Worm (Caenorhabditis elegans) whole organism, L1 larva: ENCODE measurements around the gene clec-257.
A peak's percentile ranks its signal among the peaks of the same experiment; 100 is the strongest.

ENCODE experiments used
- C16A3.4 ChIP-seq: fragments of 150-350 bp; optimal IDR thresholded peaks from 2 replicates; lab custom pipeline; 2014; ENCODE audit warnings: missing biosample characterization, missing genetic modification characterization
- F16B12.6 ChIP-seq: fragments of 150-350 bp; optimal IDR thresholded peaks from 2 replicates; lab custom pipeline; 2014; ENCODE audit warnings: missing biosample characterization, missing genetic modification characterization
- aha-1 ChIP-seq: fragments of 150-350 bp; optimal IDR thresholded peaks from 2 replicates; lab custom pipeline; 2014; ENCODE audit warnings: missing biosample characterization, missing genetic modification characterization
- blmp-1 ChIP-seq: fragments of 150-350 bp; optimal IDR thresholded peaks from 2 replicates; lab custom pipeline; 2014; ENCODE audit warnings: missing biosample characterization, missing genetic modification characterization
- ceh-63 ChIP-seq: fragments of 200-800 bp; sonication (Bioruptor generic); optimal IDR thresholded peaks from 2 replicates; lab custom pipeline; 2018; ENCODE audit warnings: mild to moderate bottlenecking, missing genetic modification characterization, missing compliant biosample characterization
- ceh-8 ChIP-seq: fragments of 200-800 bp; sonication (Bioruptor generic); optimal IDR thresholded peaks from 2 replicates; lab custom pipeline; 2018; ENCODE audit warnings: mild to moderate bottlenecking, missing genetic modification characterization, moderate library complexity, missing compliant biosample characterization
- ceh-82 ChIP-seq, 3 experiments: fragments of 150-350 bp in 1 of 3; sonication (generic microtip) in 2 of 3; optimal IDR thresholded peaks; 2 replicates each; lab custom pipeline; 2014 to 2017; ENCODE audit warnings: missing biosample characterization in 3 of 3, missing genetic modification characterization in 3 of 3
- ceh-90 ChIP-seq: sonication (generic microtip); optimal IDR thresholded peaks from 2 replicates; lab custom pipeline; 2016; ENCODE audit warnings: missing genetic modification characterization, missing compliant biosample characterization
- dpl-1 ChIP-seq, 3 experiments: fragments of 150-350 bp in 2 of 3; sonication (generic microtip) in 1 of 3; optimal IDR thresholded peaks; 2 replicates each; lab custom pipeline; 2014 to 2017; ENCODE audit warnings: missing biosample characterization in 3 of 3, missing genetic modification characterization in 3 of 3, missing genetic modification reagents in 3 of 3
- dsc-1 ChIP-seq: sonication (generic microtip); optimal IDR thresholded peaks from 2 replicates; lab custom pipeline; 2016; ENCODE audit warnings: mild to moderate bottlenecking, missing genetic modification characterization, missing compliant biosample characterization
- efl-1 ChIP-seq, 4 experiments: fragments of 150-350 bp; optimal IDR thresholded peaks in 3 of 4; peaks in 1 of 4; 1 replicate in 1 of 4; 2 replicates in 3 of 4; lab custom pipeline; 2014; ENCODE audit warnings: missing biosample characterization in 2 of 4, missing genetic modification characterization in 2 of 4, missing genetic modification reagents in 2 of 4
- efl-3 ChIP-seq: fragments of 200-800 bp; sonication (Bioruptor generic); optimal IDR thresholded peaks from 2 replicates; lab custom pipeline; 2018; ENCODE audit warnings: mild to moderate bottlenecking, missing genetic modification characterization, missing compliant biosample characterization
- egl-13 ChIP-seq: sonication (generic microtip); optimal IDR thresholded peaks from 2 replicates; lab custom pipeline; 2016; ENCODE audit warnings: missing genotype, missing genetic modification reagents, missing genetic modification characterization, missing compliant biosample characterization
- elt-2 ChIP-seq: sonication (generic microtip); optimal IDR thresholded peaks from 2 replicates; lab custom pipeline; 2016; ENCODE audit warnings: missing genetic modification characterization, mild to moderate bottlenecking, inconsistent platforms, missing compliant biosample characterization, missing genetic modification reagents
- fkh-8 ChIP-seq: sonication (generic microtip); optimal IDR thresholded peaks from 2 replicates; lab custom pipeline; 2016; ENCODE audit warnings: mild to moderate bottlenecking, missing genetic modification characterization, missing compliant biosample characterization
- fos-1 ChIP-seq: fragments of 150-350 bp; optimal IDR thresholded peaks from 2 replicates; lab custom pipeline; 2014; ENCODE audit warnings: missing biosample characterization, missing genetic modification characterization
- isw-1 ChIP-seq: fragments of 200-800 bp; sonication (Bioruptor generic); IDR thresholded peaks from 2 replicates; pipeline ENCODE4 v1.3.6; 2022; ENCODE audit warnings: missing genetic modification characterization, missing compliant biosample characterization
- lin-14 ChIP-seq: fragments of 200-800 bp; sonication (Bioruptor generic); optimal IDR thresholded peaks from 2 replicates; lab custom pipeline; 2018; ENCODE audit warnings: mild to moderate bottlenecking, missing genetic modification characterization, moderate library complexity, missing compliant biosample characterization
- lin-15B ChIP-seq: fragments of 150-350 bp; sonication (generic microtip); optimal IDR thresholded peaks from 3 replicates; lab custom pipeline; 2014; ENCODE audit warnings: missing biosample characterization, missing genetic modification characterization
- lin-39 ChIP-seq: fragments of 150-350 bp; optimal IDR thresholded peaks from 2 replicates; lab custom pipeline; 2014; ENCODE audit warnings: missing biosample characterization, missing genetic modification reagents, missing genetic modification characterization
- mab-9 ChIP-seq: fragments of 200-800 bp; sonication (Bioruptor generic); IDR thresholded peaks from 2 replicates; pipeline ENCODE4 v1.3.6; 2022; ENCODE audit warnings: missing genetic modification reagents, missing genetic modification characterization, missing compliant biosample characterization
- mdl-1 ChIP-seq, 2 experiments: fragments of 150-350 bp; optimal IDR thresholded peaks; 2 replicates each; lab custom pipeline; 2014 to 2017; ENCODE audit warnings: missing biosample characterization in 2 of 2, missing genetic modification characterization in 2 of 2, inconsistent platforms in 1 of 2
- mep-1 ChIP-seq: fragments of 150-350 bp; optimal IDR thresholded peaks from 2 replicates; lab custom pipeline; 2014; ENCODE audit warnings: missing biosample characterization, missing genetic modification characterization
- nhr-19 ChIP-seq: fragments of 200-800 bp; sonication (Bioruptor generic); conservative IDR thresholded peaks from 2 replicates; pipeline ENCODE4 v1.3.6; 2022; ENCODE audit warnings: missing genetic modification characterization, missing compliant biosample characterization
- nhr-20 ChIP-seq: sonication (generic microtip); optimal IDR thresholded peaks from 2 replicates; lab custom pipeline; 2016; ENCODE audit warnings: mild to moderate bottlenecking, missing genetic modification characterization, missing compliant biosample characterization
- nhr-28 ChIP-seq: fragments of 150-350 bp; optimal IDR thresholded peaks from 2 replicates; lab custom pipeline; 2014; ENCODE audit warnings: missing biosample characterization, missing genetic modification characterization
- nhr-47 ChIP-seq: sonication (generic microtip); optimal IDR thresholded peaks from 2 replicates; lab custom pipeline; 2016; ENCODE audit warnings: mild to moderate bottlenecking, missing genetic modification characterization, moderate library complexity, missing compliant biosample characterization
- nhr-76 ChIP-seq: sonication (generic microtip); optimal IDR thresholded peaks from 2 replicates; lab custom pipeline; 2017; ENCODE audit warnings: missing biosample characterization, missing genetic modification characterization
- nhr-90 ChIP-seq: sonication (generic microtip); optimal IDR thresholded peaks from 2 replicates; lab custom pipeline; 2016; ENCODE audit warnings: mild to moderate bottlenecking, missing genetic modification characterization, missing compliant biosample characterization; ENCODE audit not compliant: poor library complexity
- pax-3 ChIP-seq: fragments of 200-800 bp; sonication (Bioruptor generic); optimal IDR thresholded peaks from 2 replicates; lab custom pipeline; 2018; ENCODE audit warnings: mild to moderate bottlenecking, missing genetic modification characterization, moderate library complexity, missing compliant biosample characterization
- snpc-4 ChIP-seq: fragments of 150-350 bp; optimal IDR thresholded peaks from 2 replicates; lab custom pipeline; 2014; ENCODE audit warnings: missing biosample characterization, missing genetic modification characterization
- sox-4 ChIP-seq: sonication (generic microtip); optimal IDR thresholded peaks from 2 replicates; lab custom pipeline; 2016; ENCODE audit warnings: missing genetic modification characterization, missing compliant biosample characterization
- swsn-7 ChIP-seq: sonication (generic microtip); optimal IDR thresholded peaks from 2 replicates; lab custom pipeline; 2016; ENCODE audit warnings: missing genetic modification characterization, missing compliant biosample characterization
- unc-130 ChIP-seq: fragments of 150-350 bp; optimal IDR thresholded peaks from 2 replicates; lab custom pipeline; 2017; ENCODE audit warnings: missing biosample characterization, missing genetic modification characterization, inconsistent platforms
- unc-62 ChIP-seq: fragments of 150-350 bp; optimal IDR thresholded peaks from 2 replicates; lab custom pipeline; 2014; ENCODE audit warnings: missing biosample characterization, missing genetic modification reagents, missing genetic modification characterization
- vab-15 ChIP-seq: sonication (generic microtip); optimal IDR thresholded peaks from 2 replicates; lab custom pipeline; 2017; ENCODE audit warnings: missing genotype, mild to moderate bottlenecking, missing genetic modification characterization, missing compliant biosample characterization
- zag-1 ChIP-seq: fragments of 150-350 bp; optimal IDR thresholded peaks from 2 replicates; lab custom pipeline; 2014; ENCODE audit warnings: missing biosample characterization, missing genetic modification characterization
- zip-4 ChIP-seq: fragments of 200-800 bp; sonication (Bioruptor generic); optimal IDR thresholded peaks from 2 replicates; lab custom pipeline; 2018; ENCODE audit warnings: mild to moderate bottlenecking, missing genetic modification characterization, moderate library complexity, missing compliant biosample characterization

The clec-257 gene

ce11 chrV:18783474-18783873 lies 10.6 kb downstream of the clec-257 start, which contains the start of gene Y17D7B.10 (continued):
- TF ChIP-seq mdl-1 (tag; optimal IDR thresholded peaks at IDR 0.05; lab: Kevin White, UChicago) (no peak), nhr-90 (no peak), lin-39 (tag; lab: Kevin White, UChicago) (no peak), nhr-20 (tag; lab: Kevin White, UChicago) (no peak), vab-15 (tag; lab: Kevin White, UChicago) (no peak), egl-13 (tag; lab: Kevin White, UChicago) (no peak), nhr-28 (tag; lab: Kevin White, UChicago) (no peak), ceh-63 (no peak), F16B12.6 (tag; lab: Kevin White, UChicago) (no peak), mab-9 (GFP tag; lab: Robert Waterston, UW) (no peak), ceh-90 (tag; lab: Kevin White, UChicago) (no peak), dsc-1 (peak; percentile 25), dpl-1 (GFP tag; optimal IDR thresholded peaks at IDR 0.05; lab: Kevin White, UChicago) (no peak), lin-15B (no peak), efl-1 (optimal IDR thresholded peaks at IDR 0.05; lab: Kevin White, UChicago) (no peak), efl-1 (GFP tag; optimal IDR thresholded peaks at IDR 0.05 in 1 of 2; lab: Kevin White, UChicago) (peak in 1 of 2 experiments; percentile 89), nhr-19 (no peak), isw-1 (GFP tag; lab: Robert Waterston, UW) (no peak), swsn-7 (tag; lab: Kevin White, UChicago) (no peak), nhr-47 (peak; percentile 35), aha-1 (tag; lab: Kevin White, UChicago) (no peak), blmp-1 (tag; lab: Kevin White, UChicago) (no peak), sox-4 (peak; percentile 1), C16A3.4 (tag; lab: Kevin White, UChicago) (no peak), fos-1 (tag; lab: Kevin White, UChicago) (no peak)

DNA sequence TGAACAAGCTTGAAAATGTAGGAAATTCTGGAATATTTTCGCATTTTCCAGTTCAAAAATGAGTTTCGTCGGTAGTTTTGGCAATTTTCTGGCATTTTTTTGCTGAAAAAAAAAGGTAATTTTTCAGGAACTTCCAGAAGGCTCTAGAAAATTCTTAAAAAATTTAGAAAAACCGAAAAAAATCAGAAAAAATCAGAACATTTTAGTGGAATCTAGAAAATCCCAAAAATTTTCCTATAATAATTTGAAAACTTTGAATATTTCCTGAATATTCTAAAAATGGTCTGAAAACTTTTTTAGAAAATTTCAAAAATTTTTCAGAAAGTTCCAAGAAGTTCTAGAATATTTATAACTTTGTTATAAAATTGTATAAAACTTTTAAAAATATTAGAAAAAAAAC lies 13.8 kb downstream of the clec-257 start, which contains the start of gene Y17D7B.3:
TSS of gene Y17D7B.3 (minus strand) at position 101 of the 400 bp plus-strand sequence.
- no peak for TF ChIP-seq ceh-8 (GFP tag; lab: Kevin White, UChicago)
- TF ChIP-seq lin-14 (GFP tag; lab: Kevin White, UChicago): no peak
- TF ChIP-seq zag-1 (tag; lab: Kevin White, UChicago): no peak
- TF ChIP-seq fkh-8 (tag; lab: Kevin White, UChicago): no peak
- no peak for TF ChIP-seq pax-3 (tag; lab: Kevin White, UChicago)
- no peak for TF ChIP-seq F16B12.6 (tag; lab: Kevin White, UChicago)
- no peak for TF ChIP-seq unc-62 (GFP tag; lab: Kevin White, UChicago)
- TF ChIP-seq ceh-82 (tag; optimal IDR thresholded peaks at IDR 0.05; lab: Kevin White, UChicago): no peak
- TF ChIP-seq efl-3 (GFP tag; lab: Kevin White, UChicago): no peak
- TF ChIP-seq elt-2 (tag; lab: Kevin White, UChicago): no peak
- TF ChIP-seq nhr-76: no peak

ce11 chrV:18787417-18787918 lies 14.6 kb downstream of the clec-257 start, which contains the start of gene Y17D7B.2:
Y17D7B.2 (plus strand) TSS chrV:18787739.
- TF ChIP-seq zip-4 (GFP tag; lab: Kevin White, UChicago) (peak; percentile 36), dpl-1 (GFP tag; optimal IDR thresholded peaks at IDR 0.05; lab: Kevin White, UChicago) (no peak), unc-130 (no peak), snpc-4 (tag; lab: Kevin White, UChicago) (no peak), isw-1 (GFP tag; lab: Robert Waterston, UW) (no peak), mep-1 (tag; lab: Kevin White, UChicago) (no peak)
